Worm (Caenorhabditis elegans) whole organism, L1 larva: Measurements from ENCODE around the gene Y81B9A.2.

Experiments used
- C04F5.9 ChIP-seq: sonication (generic microtip); optimal IDR thresholded peaks from 2 replicates; lab custom pipeline; 2016; ENCODE audit warnings: missing genetic modification characterization, missing compliant biosample characterization
- C16A3.4 ChIP-seq: fragments of 150-350 bp; optimal IDR thresholded peaks from 2 replicates; lab custom pipeline; 2014; ENCODE audit warnings: missing biosample characterization, missing genetic modification characterization
- C34B4.2 ChIP-seq: sonication (generic microtip); optimal IDR thresholded peaks from 2 replicates; lab custom pipeline; 2017; ENCODE audit warnings: mild to moderate bottlenecking, missing genetic modification characterization, missing compliant biosample characterization
- F16B12.6 ChIP-seq: fragments of 150-350 bp; optimal IDR thresholded peaks from 2 replicates; lab custom pipeline; 2014; ENCODE audit warnings: missing biosample characterization, missing genetic modification characterization
- Y116A8C.19 ChIP-seq: sonication (generic microtip); optimal IDR thresholded peaks from 2 replicates; lab custom pipeline; 2016; ENCODE audit warnings: missing compliant biosample characterization, missing genetic modification characterization, borderline replicate concordance
- aha-1 ChIP-seq: fragments of 150-350 bp; optimal IDR thresholded peaks from 2 replicates; lab custom pipeline; 2014; ENCODE audit warnings: missing biosample characterization, missing genetic modification characterization
- alr-1 ChIP-seq: fragments of 200-800 bp; sonication (Bioruptor generic); optimal IDR thresholded peaks from 2 replicates; lab custom pipeline; 2018; ENCODE audit warnings: borderline replicate concordance, mild to moderate bottlenecking, missing genetic modification characterization, missing compliant biosample characterization
- aly-2 ChIP-seq: fragments of 150-350 bp; optimal IDR thresholded peaks from 2 replicates; lab custom pipeline; 2014; ENCODE audit warnings: missing biosample characterization, missing genetic modification characterization
- blmp-1 ChIP-seq: fragments of 150-350 bp; optimal IDR thresholded peaks from 2 replicates; lab custom pipeline; 2014; ENCODE audit warnings: missing biosample characterization, missing genetic modification characterization
- ceh-63 ChIP-seq: fragments of 200-800 bp; sonication (Bioruptor generic); optimal IDR thresholded peaks from 2 replicates; lab custom pipeline; 2018; ENCODE audit warnings: mild to moderate bottlenecking, missing genetic modification characterization, missing compliant biosample characterization
- ceh-82 ChIP-seq, 3 experiments: fragments of 150-350 bp in 1 of 3; sonication (generic microtip) in 2 of 3; optimal IDR thresholded peaks; 2 replicates each; lab custom pipeline; 2014 to 2017; ENCODE audit warnings: missing biosample characterization in 3 of 3, missing genetic modification characterization in 3 of 3
- dsc-1 ChIP-seq: sonication (generic microtip); optimal IDR thresholded peaks from 2 replicates; lab custom pipeline; 2016; ENCODE audit warnings: mild to moderate bottlenecking, missing genetic modification characterization, missing compliant biosample characterization
- efl-1 ChIP-seq, 4 experiments: fragments of 150-350 bp; optimal IDR thresholded peaks in 3 of 4; peaks in 1 of 4; 1 replicate in 1 of 4; 2 replicates in 3 of 4; lab custom pipeline; 2014; ENCODE audit warnings: missing biosample characterization in 2 of 4, missing genetic modification characterization in 2 of 4, missing genetic modification reagents in 2 of 4
- egl-13 ChIP-seq: sonication (generic microtip); optimal IDR thresholded peaks from 2 replicates; lab custom pipeline; 2016; ENCODE audit warnings: missing genotype, missing genetic modification reagents, missing genetic modification characterization, missing compliant biosample characterization
- egl-27 ChIP-seq, 2 experiments: fragments of 150-350 bp in 1 of 2; sonication (generic microtip); optimal IDR thresholded peaks; 3 replicates each; lab custom pipeline; 2017 to 2018; ENCODE audit warnings: missing biosample characterization in 2 of 2, missing genetic modification characterization in 2 of 2, missing genetic modification reagents in 2 of 2
- elt-2 ChIP-seq: sonication (generic microtip); optimal IDR thresholded peaks from 2 replicates; lab custom pipeline; 2016; ENCODE audit warnings: missing genetic modification characterization, mild to moderate bottlenecking, inconsistent platforms, missing compliant biosample characterization, missing genetic modification reagents
- fkh-10 ChIP-seq: sonication (generic microtip); optimal IDR thresholded peaks from 2 replicates; lab custom pipeline; 2017; ENCODE audit warnings: missing biosample characterization, missing genetic modification reagents, missing genetic modification characterization
- fos-1 ChIP-seq: fragments of 150-350 bp; optimal IDR thresholded peaks from 2 replicates; lab custom pipeline; 2014; ENCODE audit warnings: missing biosample characterization, missing genetic modification characterization
- irx-1 ChIP-seq: sonication (generic microtip); optimal IDR thresholded peaks from 2 replicates; lab custom pipeline; 2016; ENCODE audit warnings: missing genetic modification characterization, missing compliant biosample characterization
- jun-1 ChIP-seq: fragments of 150-350 bp; optimal IDR thresholded peaks from 2 replicates; lab custom pipeline; 2014; ENCODE audit warnings: missing biosample characterization, missing genetic modification reagents, missing genetic modification characterization
- lin-14 ChIP-seq: fragments of 200-800 bp; sonication (Bioruptor generic); optimal IDR thresholded peaks from 2 replicates; lab custom pipeline; 2018; ENCODE audit warnings: mild to moderate bottlenecking, missing genetic modification characterization, moderate library complexity, missing compliant biosample characterization
- lin-35 ChIP-seq, 2 experiments: fragments of 150-350 bp; optimal IDR thresholded peaks; 2 replicates each; lab custom pipeline; 2014; ENCODE audit warnings: missing biosample characterization in 2 of 2, missing genetic modification characterization in 2 of 2, missing genetic modification reagents in 2 of 2
- lin-39 ChIP-seq: fragments of 150-350 bp; optimal IDR thresholded peaks from 2 replicates; lab custom pipeline; 2014; ENCODE audit warnings: missing biosample characterization, missing genetic modification reagents, missing genetic modification characterization
- lir-3 ChIP-seq: sonication (generic microtip); optimal IDR thresholded peaks from 2 replicates; lab custom pipeline; 2016; ENCODE audit warnings: mild to moderate bottlenecking, missing genetic modification characterization, moderate library complexity, missing compliant biosample characterization; ENCODE audit not compliant: poor library complexity
- lsy-2 ChIP-seq, 2 experiments: fragments of 150-350 bp; optimal IDR thresholded peaks; 2 replicates each; lab custom pipeline; 2014; ENCODE audit warnings: missing biosample characterization in 2 of 2, missing genetic modification characterization in 2 of 2
- mdl-1 ChIP-seq, 2 experiments: fragments of 150-350 bp; optimal IDR thresholded peaks; 2 replicates each; lab custom pipeline; 2014 to 2017; ENCODE audit warnings: missing biosample characterization in 2 of 2, missing genetic modification characterization in 2 of 2, inconsistent platforms in 1 of 2
- mep-1 ChIP-seq: fragments of 150-350 bp; optimal IDR thresholded peaks from 2 replicates; lab custom pipeline; 2014; ENCODE audit warnings: missing biosample characterization, missing genetic modification characterization
- nhr-19 ChIP-seq: fragments of 200-800 bp; sonication (Bioruptor generic); conservative IDR thresholded peaks from 2 replicates; pipeline ENCODE4 v1.3.6; 2022; ENCODE audit warnings: missing genetic modification characterization, missing compliant biosample characterization
- pag-3 ChIP-seq: sonication (generic microtip); optimal IDR thresholded peaks from 2 replicates; lab custom pipeline; 2017; ENCODE audit warnings: missing genetic modification characterization, mild to moderate bottlenecking, missing compliant biosample characterization, antibody characterized with exemption, borderline replicate concordance; ENCODE audit not compliant: insufficient read depth
- pqm-1 ChIP-seq: sonication (generic microtip); optimal IDR thresholded peaks from 3 replicates; lab custom pipeline; 2017; ENCODE audit warnings: missing biosample characterization, missing genetic modification characterization
- skn-1 ChIP-seq: fragments of 150-350 bp; optimal IDR thresholded peaks from 2 replicates; lab custom pipeline; 2014; ENCODE audit warnings: missing biosample characterization, missing genetic modification characterization
- snpc-4 ChIP-seq: fragments of 150-350 bp; optimal IDR thresholded peaks from 2 replicates; lab custom pipeline; 2014; ENCODE audit warnings: missing biosample characterization, missing genetic modification characterization
- snu-23 ChIP-seq: sonication (generic microtip); optimal IDR thresholded peaks from 2 replicates; lab custom pipeline; 2016; ENCODE audit warnings: missing genetic modification characterization, missing compliant biosample characterization
- sox-4 ChIP-seq: sonication (generic microtip); optimal IDR thresholded peaks from 2 replicates; lab custom pipeline; 2016; ENCODE audit warnings: missing genetic modification characterization, missing compliant biosample characterization
- swsn-7 ChIP-seq: sonication (generic microtip); optimal IDR thresholded peaks from 2 replicates; lab custom pipeline; 2016; ENCODE audit warnings: missing genetic modification characterization, missing compliant biosample characterization
- unc-130 ChIP-seq: fragments of 150-350 bp; optimal IDR thresholded peaks from 2 replicates; lab custom pipeline; 2017; ENCODE audit warnings: missing biosample characterization, missing genetic modification characterization, inconsistent platforms
- unc-86 ChIP-seq: sonication (generic microtip); optimal IDR thresholded peaks from 2 replicates; lab custom pipeline; 2016; ENCODE audit warnings: missing genetic modification characterization, missing compliant biosample characterization
- vab-15 ChIP-seq: sonication (generic microtip); optimal IDR thresholded peaks from 2 replicates; lab custom pipeline; 2017; ENCODE audit warnings: missing genotype, mild to moderate bottlenecking, missing genetic modification characterization, missing compliant biosample characterization
- xbp-1 ChIP-seq: sonication (generic microtip); optimal IDR thresholded peaks from 2 replicates; lab custom pipeline; 2016; ENCODE audit warnings: missing genetic modification characterization, missing compliant biosample characterization
- ztf-11 ChIP-seq, 2 experiments: sonication (generic microtip); optimal IDR thresholded peaks; 2 replicates each; lab custom pipeline; 2016 to 2017; ENCODE audit warnings: missing genetic modification characterization in 2 of 2, missing biosample characterization in 1 of 2, missing compliant biosample characterization in 1 of 2

The Y81B9A.2 gene

DNA sequence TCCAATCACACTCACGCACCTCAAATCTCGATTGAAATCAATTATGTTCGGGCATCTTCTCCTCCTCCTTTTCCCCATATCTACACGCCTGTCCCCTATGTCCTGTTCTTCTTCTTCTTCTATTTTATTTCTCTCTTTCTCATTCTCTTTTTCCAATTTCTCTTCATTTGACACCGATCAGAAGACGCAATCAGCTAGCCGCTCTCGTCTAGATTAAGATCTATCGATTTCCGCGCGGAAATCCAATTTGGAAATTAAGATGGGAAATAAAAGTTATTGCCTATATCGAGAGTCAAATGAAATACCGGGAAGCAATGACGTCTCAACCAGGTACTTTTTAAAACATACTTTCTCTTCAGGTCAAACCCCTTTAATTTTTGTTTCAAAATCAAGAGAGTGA is 44.5 kb downstream of the Y81B9A.2 start (continued):
- TF ChIP-seq ceh-63 (GFP tag; lab: Kevin White, UChicago) (no peak), lsy-2 (tag; optimal IDR thresholded peaks at IDR 0.05; lab: Kevin White, UChicago) (no peak), aly-2 (tag; lab: Kevin White, UChicago) (no peak), lin-14 (peak; percentile 84), Y116A8C.19 (tag; lab: Kevin White, UChicago) (no peak), irx-1 (tag; lab: Kevin White, UChicago) (no peak), egl-13 (tag; lab: Kevin White, UChicago) (no peak), egl-27 (tag; optimal IDR thresholded peaks at IDR 0.05; lab: Kevin White, UChicago) (no peak), C34B4.2 (tag; lab: Kevin White, UChicago) (no peak), sox-4 (no peak), vab-15 (no peak), unc-86 (tag; lab: Kevin White, UChicago) (no peak), ztf-11 (tag; optimal IDR thresholded peaks at IDR 0.05; lab: Kevin White, UChicago) (no peak), pag-3 (tag; lab: Kevin White, UChicago) (no peak), dsc-1 (tag; lab: Kevin White, UChicago) (no peak), fkh-10 (GFP tag; lab: Kevin White, UChicago) (no peak), swsn-7 (no peak), snpc-4 (no peak), C16A3.4 (tag; lab: Kevin White, UChicago) (no peak), pqm-1 (tag; lab: Kevin White, UChicago) (no peak), aha-1 (tag; lab: Kevin White, UChicago) (no peak), lin-39 (tag; lab: Kevin White, UChicago) (no peak)

- no peak for TF ChIP-seq pag-3 (tag; lab: Kevin White, UChicago)
- TF ChIP-seq blmp-1 (tag; lab: Kevin White, UChicago) = no peak
- TF ChIP-seq lir-3 (tag; lab: Kevin White, UChicago) = no peak
- TF ChIP-seq snpc-4 = no peak
Observed at ce11 chrX:9230322-9230721, 46.4 kb downstream of the Y81B9A.2 start.

- TF ChIP-seq xbp-1 (tag; lab: Kevin White, UChicago) (no peak), dsc-1 (tag; lab: Kevin White, UChicago) (no peak), skn-1 (no peak), egl-27 (tag; optimal IDR thresholded peaks at IDR 0.05; lab: Kevin White, UChicago) (no peak), alr-1 (tag; lab: Kevin White, UChicago) (no peak), jun-1 (tag; lab: Kevin White, UChicago) (no peak), F16B12.6 (tag; lab: Kevin White, UChicago) (no peak), C16A3.4 (tag; lab: Kevin White, UChicago) (no peak), efl-1 (optimal IDR thresholded peaks at IDR 0.05; lab: Kevin White, UChicago) (no peak), efl-1 (GFP tag; optimal IDR thresholded peaks at IDR 0.05 in 1 of 2; lab: Kevin White, UChicago) (peak in 1 of 2 experiments; percentile 83), lin-35 (GFP tag; optimal IDR thresholded peaks at IDR 0.05; lab: Kevin White, UChicago) (no peak), ceh-82 (tag; optimal IDR thresholded peaks at IDR 0.05; lab: Kevin White, UChicago) (no peak), elt-2 (tag; lab: Kevin White, UChicago) (peak; percentile 22), mep-1 (tag; lab: Kevin White, UChicago) (no peak), snu-23 (no peak), fkh-10 (GFP tag; lab: Kevin White, UChicago) (no peak), mdl-1 (tag; optimal IDR thresholded peaks at IDR 0.05; lab: Kevin White, UChicago) (no peak), ceh-63 (GFP tag; lab: Kevin White, UChicago) (no peak)
Observed at ce11 chrX:9231556-9231955, 47.6 kb downstream of the Y81B9A.2 start.

- TF ChIP-seq fos-1 (tag; lab: Kevin White, UChicago) = no peak
- no peak for TF ChIP-seq nhr-19 (GFP tag; lab: Robert Waterston, UW)
- TF ChIP-seq C04F5.9 (tag; lab: Kevin White, UChicago) = no peak
- no peak for TF ChIP-seq unc-130 (tag; lab: Kevin White, UChicago)
Observed at ce11 chrX:9232037-9232436, 48.1 kb downstream of the Y81B9A.2 start, which contains the start of gene vav-1. Gene vav-1 (minus strand): TSS chrX:9232137.
